Worm (Caenorhabditis elegans): Measurements from ENCODE around the gene orai-1.
"Not testable (repeated sequence)": the region's sequence is repeated elsewhere in the genome, so short reads cannot be mapped to it uniquely, and the experiment has no call there.

The orai-1 gene

ce11 chrIII:658357-658756 lies 11.8 kb downstream of the orai-1 start, which contains the start of gene C09F5.1:
C09F5.1 (plus strand) TSS chrIII:658709.
- no peak for TF ChIP-seq flt-1 (GFP tag; IDR thresholded peaks at IDR 0.05)
- TF ChIP-seq cog-1 (tag; optimal IDR thresholded peaks at IDR 0.05): no peak
- TF ChIP-seq ztf-29 (GFP tag; IDR thresholded peaks at IDR 0.05): no peak

- no peak for TF ChIP-seq med-1 (GFP tag; optimal IDR thresholded peaks at IDR 0.05; ENCODE audit: insufficient read depth)
- TF ChIP-seq tab-1 (GFP tag; IDR thresholded peaks at IDR 0.05): no peak
- no peak for TF ChIP-seq ref-1 (GFP tag; conservative IDR thresholded peaks at IDR 0.05)
- TF ChIP-seq ztf-29 (GFP tag; IDR thresholded peaks at IDR 0.05): no peak
- TF ChIP-seq ztf-23 (GFP tag; IDR thresholded peaks at IDR 0.05): no peak
- TF ChIP-seq flt-1 (GFP tag; IDR thresholded peaks at IDR 0.05): no peak
- TF ChIP-seq klf-2 (GFP tag; conservative IDR thresholded peaks at IDR 0.05): no peak
- no peak for TF ChIP-seq cog-1 (tag; optimal IDR thresholded peaks at IDR 0.05)
- no peak for TF ChIP-seq T22C8.4 (GFP tag; IDR thresholded peaks at IDR 0.05)
These were observed 18.7 kb downstream of the orai-1 start, which contains the start of gene C09F5.3 for ce11 chrIII:665173-665757. C09F5.3 (minus strand) TSS chrIII:665266.

ce11 chrIII:668303-668893 lies 21.8 kb downstream of the orai-1 start, which contains the start of gene W02B3.3:
W02B3.3 (minus strand) TSS chrIII:668433.
- TF ChIP-seq cog-1 (tag; optimal IDR thresholded peaks at IDR 0.05): peak; percentile 42
- TF ChIP-seq ztf-23 (GFP tag; IDR thresholded peaks at IDR 0.05): 0 out of 2 replicates have a peak, but pooled peaks have one; percentile 46
- TF ChIP-seq ztf-29 (GFP tag; IDR thresholded peaks at IDR 0.05): no peak
- no peak for TF ChIP-seq med-1 (GFP tag; optimal IDR thresholded peaks at IDR 0.05; ENCODE audit: insufficient read depth)

- no peak for TF ChIP-seq med-1 (GFP tag; optimal IDR thresholded peaks at IDR 0.05; ENCODE audit: insufficient read depth)
- 0 out of 2 replicates have a peak, but pooled peaks have one; percentile 11 for TF ChIP-seq T22C8.4 (GFP tag; IDR thresholded peaks at IDR 0.05)
- no peak for TF ChIP-seq flt-1 (GFP tag; IDR thresholded peaks at IDR 0.05)
These were observed 24.4 kb downstream of the orai-1 start for ce11 chrIII:670994-671393.

- TF ChIP-seq cog-1 (tag; optimal IDR thresholded peaks at IDR 0.05) (no peak), flt-1 (GFP tag; IDR thresholded peaks at IDR 0.05) (no peak), ztf-23 (GFP tag; IDR thresholded peaks at IDR 0.05) (no peak), klf-2 (GFP tag; conservative IDR thresholded peaks at IDR 0.05) (no peak), med-1 (GFP tag; optimal IDR thresholded peaks at IDR 0.05; ENCODE audit: insufficient read depth) (no peak), ref-1 (GFP tag; conservative IDR thresholded peaks at IDR 0.05) (no peak), tab-1 (GFP tag; IDR thresholded peaks at IDR 0.05) (no peak), T22C8.4 (GFP tag; IDR thresholded peaks at IDR 0.05) (no peak)
These were observed 28.9 kb downstream of the orai-1 start for ce11 chrIII:675413-675812.

ce11 chrIII:675822-676221 lies 29.3 kb downstream of the orai-1 start, which contains the start of gene grk-2:
grk-2 (plus strand) TSS chrIII:676122.
- TF ChIP-seq tab-1 (GFP tag; IDR thresholded peaks at IDR 0.05) (no peak), flt-1 (GFP tag; IDR thresholded peaks at IDR 0.05) (no peak), klf-2 (GFP tag; conservative IDR thresholded peaks at IDR 0.05) (no peak), ztf-23 (GFP tag; IDR thresholded peaks at IDR 0.05) (no peak)

ce11 chrIII:683318-683717 lies 36.8 kb downstream of the orai-1 start, which contains the start of gene W02B3.4:
W02B3.4 (minus strand) TSS chrIII:683418.
- no peak for TF ChIP-seq cog-1 (tag; optimal IDR thresholded peaks at IDR 0.05)
- TF ChIP-seq med-1 (GFP tag; optimal IDR thresholded peaks at IDR 0.05; ENCODE audit: insufficient read depth): no peak
- TF ChIP-seq klf-2 (GFP tag; conservative IDR thresholded peaks at IDR 0.05): no peak
- TF ChIP-seq flt-1 (GFP tag; IDR thresholded peaks at IDR 0.05): no peak
- no peak for TF ChIP-seq ref-1 (GFP tag; conservative IDR thresholded peaks at IDR 0.05)

- TF ChIP-seq T22C8.4 (GFP tag; IDR thresholded peaks at IDR 0.05): no peak
- no peak for TF ChIP-seq cog-1 (tag; optimal IDR thresholded peaks at IDR 0.05)
- TF ChIP-seq ztf-23 (GFP tag; IDR thresholded peaks at IDR 0.05): no peak
- no peak for TF ChIP-seq ztf-29 (GFP tag; IDR thresholded peaks at IDR 0.05)
- no peak for TF ChIP-seq med-1 (GFP tag; optimal IDR thresholded peaks at IDR 0.05; ENCODE audit: insufficient read depth)
These were observed 41.5 kb downstream of the orai-1 start for ce11 chrIII:688083-688482.

- not testable (repeated sequence) for TF ChIP-seq flt-1 (GFP tag; IDR thresholded peaks at IDR 0.05); ref-1 (GFP tag; conservative IDR thresholded peaks at IDR 0.05); T22C8.4 (GFP tag; IDR thresholded peaks at IDR 0.05)
These were observed 42.3 kb downstream of the orai-1 start, which contains the start of gene elf-1 for ce11 chrIII:688869-689268. elf-1 (plus strand) TSS chrIII:689169.

- no peak for TF ChIP-seq flt-1 (GFP tag; IDR thresholded peaks at IDR 0.05)
These were observed 45.4 kb downstream of the orai-1 start, which contains the start of gene W02B3.7 for ce11 chrIII:691933-692332. W02B3.7 (minus strand) TSS chrIII:692033.

ce11 chrIII:696372-696771 lies 49.8 kb downstream of the orai-1 start, which contains the start of gene sel-15:
sel-15 (minus strand) TSS chrIII:696472.
- TF ChIP-seq tab-1 (GFP tag; IDR thresholded peaks at IDR 0.05) (no peak), flt-1 (GFP tag; IDR thresholded peaks at IDR 0.05) (no peak), ztf-29 (GFP tag; IDR thresholded peaks at IDR 0.05) (no peak), ref-1 (GFP tag; conservative IDR thresholded peaks at IDR 0.05) (no peak), cog-1 (tag; optimal IDR thresholded peaks at IDR 0.05) (no peak), med-1 (GFP tag; optimal IDR thresholded peaks at IDR 0.05; ENCODE audit: insufficient read depth) (no peak), T22C8.4 (GFP tag; IDR thresholded peaks at IDR 0.05) (no peak), ztf-23 (GFP tag; IDR thresholded peaks at IDR 0.05) (no peak), klf-2 (GFP tag; conservative IDR thresholded peaks at IDR 0.05) (no peak)
